Fruit fly (Drosophila melanogaster): ENCODE measurements around the gene CG6928.
A peak's percentile ranks its signal among the peaks of the same experiment; 100 is the strongest.

The CG6928 gene

dm6 chr3L:11992960-11993359, 10.0 kb upstream of the CG6928 start, which contains the start of gene viaf:
viaf (minus strand) TSS chr3L:11993179.
- TF ChIP-seq CG1620 (GFP tag; optimal IDR thresholded peaks at IDR 0.05) (peak; percentile 27), kay (GFP tag; ENCODE audit: borderline replicate concordance) (peak; percentile 99), CG7101 (tag; optimal IDR thresholded peaks at IDR 0.05) (peak; percentile 46), bab1 (GFP tag; optimal IDR thresholded peaks at IDR 0.05) (peak; percentile 78), toe (GFP tag; optimal IDR thresholded peaks at IDR 0.05) (peak; percentile 26), CG11617 (GFP tag; optimal IDR thresholded peaks at IDR 0.05) (peak; percentile 31), Mnt (GFP tag; optimal IDR thresholded peaks at IDR 0.05) (peak; percentile 53), tj (GFP tag; optimal IDR thresholded peaks at IDR 0.05) (no peak), CG5204 (GFP tag; optimal IDR thresholded peaks at IDR 0.05) (peak; percentile 3), CG14711 (tag; optimal IDR thresholded peaks at IDR 0.05) (peak; percentile 17), Clk (GFP tag; optimal IDR thresholded peaks at IDR 0.05) (no peak), CG33017 (tag; optimal IDR thresholded peaks at IDR 0.05) (no peak)

- TF ChIP-seq Clk (GFP tag; optimal IDR thresholded peaks at IDR 0.05), result no peak
- no peak for TF ChIP-seq kay (GFP tag; ENCODE audit: borderline replicate concordance)
- TF ChIP-seq toe (GFP tag; optimal IDR thresholded peaks at IDR 0.05), result no peak
- no peak for TF ChIP-seq CG5204 (GFP tag; optimal IDR thresholded peaks at IDR 0.05)
- TF ChIP-seq CG11617 (GFP tag; optimal IDR thresholded peaks at IDR 0.05), result no peak
- no peak for TF ChIP-seq tj (GFP tag; optimal IDR thresholded peaks at IDR 0.05)
- no peak for TF ChIP-seq cic (GFP tag; optimal IDR thresholded peaks at IDR 0.05)
- no peak for TF ChIP-seq CG14711 (tag; optimal IDR thresholded peaks at IDR 0.05)
Measured at dm6 chr3L:11997959-11998358, 5.0 kb upstream of the CG6928 start, which contains the start of gene Grip163. Grip163 (minus strand) TSS chr3L:11998138.

- TF ChIP-seq CG7101 (tag; optimal IDR thresholded peaks at IDR 0.05), result no peak
- TF ChIP-seq pad (GFP tag; optimal IDR thresholded peaks at IDR 0.05), result peak; percentile 20
- no peak for TF ChIP-seq Clk (GFP tag; optimal IDR thresholded peaks at IDR 0.05)
Measured at dm6 chr3L:12003457-12003856, 502 bp downstream of the CG6928 start.

dm6 chr3L:12004136-12004535, 1.2 kb downstream of the CG6928 start:
- TF ChIP-seq CG7045 (GFP tag; optimal IDR thresholded peaks at IDR 0.05) (no peak), cnc (optimal IDR thresholded peaks at IDR 0.05) (no peak), CG11617 (GFP tag; optimal IDR thresholded peaks at IDR 0.05) (no peak), pad (GFP tag; optimal IDR thresholded peaks at IDR 0.05) (no peak), CG5204 (GFP tag; optimal IDR thresholded peaks at IDR 0.05) (no peak), Clk (GFP tag; optimal IDR thresholded peaks at IDR 0.05) (no peak), cic (GFP tag; optimal IDR thresholded peaks at IDR 0.05) (no peak)

- TF ChIP-seq pad (GFP tag; optimal IDR thresholded peaks at IDR 0.05), result no peak
- TF ChIP-seq Clk (GFP tag; optimal IDR thresholded peaks at IDR 0.05), result no peak
- TF ChIP-seq ovo (GFP tag; optimal IDR thresholded peaks at IDR 0.05), result no peak
- TF ChIP-seq tj (GFP tag; optimal IDR thresholded peaks at IDR 0.05), result no peak
- TF ChIP-seq cic (GFP tag; optimal IDR thresholded peaks at IDR 0.05), result no peak
- TF ChIP-seq kay (GFP tag; ENCODE audit: borderline replicate concordance), result no peak
- TF ChIP-seq CG1620 (GFP tag; optimal IDR thresholded peaks at IDR 0.05), result no peak
- no peak for TF ChIP-seq Mnt (GFP tag; optimal IDR thresholded peaks at IDR 0.05)
- no peak for TF ChIP-seq bab1 (GFP tag; optimal IDR thresholded peaks at IDR 0.05)
Measured at dm6 chr3L:12007945-12008344, 5.0 kb downstream of the CG6928 start.

- TF ChIP-seq Clk (GFP tag; optimal IDR thresholded peaks at IDR 0.05) (no peak), Mnt (GFP tag; optimal IDR thresholded peaks at IDR 0.05) (no peak), cnc (optimal IDR thresholded peaks at IDR 0.05) (no peak), CG7045 (GFP tag; optimal IDR thresholded peaks at IDR 0.05) (no peak), CG14711 (tag; optimal IDR thresholded peaks at IDR 0.05) (no peak), tj (GFP tag; optimal IDR thresholded peaks at IDR 0.05) (no peak), CG12768 (GFP tag; optimal IDR thresholded peaks at IDR 0.05) (no peak), Hr96 (GFP tag; optimal IDR thresholded peaks at IDR 0.05) (no peak), CG7101 (tag; optimal IDR thresholded peaks at IDR 0.05) (no peak), toe (GFP tag; optimal IDR thresholded peaks at IDR 0.05) (no peak), pad (GFP tag; optimal IDR thresholded peaks at IDR 0.05) (no peak), CG5204 (GFP tag; optimal IDR thresholded peaks at IDR 0.05) (no peak), cic (GFP tag; optimal IDR thresholded peaks at IDR 0.05) (no peak), ovo (GFP tag; optimal IDR thresholded peaks at IDR 0.05) (no peak)
Measured at dm6 chr3L:12013698-12014097, 10.7 kb downstream of the CG6928 start.

dm6 chr3L:12014272-12014671, 11.3 kb downstream of the CG6928 start:
- TF ChIP-seq Hr96 (GFP tag; optimal IDR thresholded peaks at IDR 0.05) (no peak), CG14711 (tag; optimal IDR thresholded peaks at IDR 0.05) (no peak), Crg-1 (GFP tag; optimal IDR thresholded peaks at IDR 0.05) (no peak), CG1620 (GFP tag; optimal IDR thresholded peaks at IDR 0.05) (no peak), Mnt (GFP tag; optimal IDR thresholded peaks at IDR 0.05) (no peak), toe (GFP tag; optimal IDR thresholded peaks at IDR 0.05) (no peak), bab1 (GFP tag; optimal IDR thresholded peaks at IDR 0.05) (no peak), CG12768 (GFP tag; optimal IDR thresholded peaks at IDR 0.05) (no peak), tj (GFP tag; optimal IDR thresholded peaks at IDR 0.05) (no peak), pad (GFP tag; optimal IDR thresholded peaks at IDR 0.05) (no peak), CG7101 (tag; optimal IDR thresholded peaks at IDR 0.05) (no peak), CG7045 (GFP tag; optimal IDR thresholded peaks at IDR 0.05) (no peak)

All from whole organism, adult.